Worm (Caenorhabditis elegans): ENCODE measurements around the gene sqv-8.

The sqv-8 gene

ce11 chrII:9604685-9605084, 42.1 kb upstream of the sqv-8 start:
- no peak for TF ChIP-seq ama-1 (optimal IDR thresholded peaks at IDR 0.05)
- TF ChIP-seq ama-1 (GFP tag; optimal IDR thresholded peaks at IDR 0.05) = no peak
- peak; percentile 37 for TF ChIP-seq nhr-80 (tag; optimal IDR thresholded peaks at IDR 0.05)
- no peak for TF ChIP-seq madf-10 (tag; optimal IDR thresholded peaks at IDR 0.05)
- no peak for TF ChIP-seq cebp-2 (GFP tag; IDR thresholded peaks at IDR 0.05)

- no peak for TF ChIP-seq die-1 (tag; optimal IDR thresholded peaks at IDR 0.05)
- TF ChIP-seq unc-62 (GFP tag; optimal IDR thresholded peaks at IDR 0.05) = no peak
- TF ChIP-seq him-1 (tag; optimal IDR thresholded peaks at IDR 0.05) = no peak
- no peak for TF ChIP-seq fkh-3 (tag; optimal IDR thresholded peaks at IDR 0.05)
- no peak for TF ChIP-seq ztf-18 (tag; optimal IDR thresholded peaks at IDR 0.05)
- TF ChIP-seq lsl-1 (GFP tag; optimal IDR thresholded peaks at IDR 0.05) = no peak
- no peak for TF ChIP-seq bed-2 (GFP tag; IDR thresholded peaks at IDR 0.05)
- no peak for TF ChIP-seq ceh-58 (GFP tag; IDR thresholded peaks at IDR 0.05)
- TF ChIP-seq ztf-26 (tag; optimal IDR thresholded peaks at IDR 0.05) = no peak
- no peak for TF ChIP-seq F23B12.7 (tag; optimal IDR thresholded peaks at IDR 0.05; ENCODE audit: insufficient read depth)
- no peak for TF ChIP-seq ztf-3 (GFP tag; optimal IDR thresholded peaks at IDR 0.05)
- no peak for TF ChIP-seq mxl-1 (tag; optimal IDR thresholded peaks at IDR 0.05)
- TF ChIP-seq Y53G8AR.9 (GFP tag; conservative IDR thresholded peaks at IDR 0.05) = no peak
Measured at ce11 chrII:9605336-9605735, 41.4 kb upstream of the sqv-8 start, which contains the start of gene nhr-19. nhr-19 (minus strand) TSS chrII:9605526.

ce11 chrII:9605954-9606353, 40.8 kb upstream of the sqv-8 start:
- TF ChIP-seq let-607 (tag; optimal IDR thresholded peaks at IDR 0.05) = no peak
- 0 out of 2 replicates have a peak, but pooled peaks have one; percentile 30 for TF ChIP-seq K11D2.4 (GFP tag; IDR thresholded peaks at IDR 0.05)

- TF ChIP-seq attf-5 (GFP tag; optimal IDR thresholded peaks at IDR 0.05) = peak; percentile 28
- peak; percentile 59; the same call in 1 of the 2 replicates for TF ChIP-seq cebp-1 (GFP tag; IDR thresholded peaks at IDR 0.05)
- peak; percentile 82 for TF ChIP-seq cebp-1 (tag; optimal IDR thresholded peaks at IDR 0.05)
- peak; percentile 45 for TF ChIP-seq K12H6.12 (tag; optimal IDR thresholded peaks at IDR 0.05)
- TF ChIP-seq mcd-1 (GFP tag; IDR thresholded peaks at IDR 0.05) = no peak
Measured at ce11 chrII:9606485-9607036, 40.2 kb upstream of the sqv-8 start.

- no peak for TF ChIP-seq B0261.1 (tag; optimal IDR thresholded peaks at IDR 0.05)
- peak; percentile 15 for TF ChIP-seq nhr-80 (tag; optimal IDR thresholded peaks at IDR 0.05)
- peak; percentile 19 for TF ChIP-seq pha-4 (tag; optimal IDR thresholded peaks at IDR 0.05)
Measured at ce11 chrII:9607137-9607536, 39.6 kb upstream of the sqv-8 start.

ce11 chrII:9609296-9609695, 37.5 kb upstream of the sqv-8 start, which contains the start of gene pap-2:
pap-2 (minus strand) TSS chrII:9609396.
- TF ChIP-seq B0336.3 (GFP tag; IDR thresholded peaks at IDR 0.05) = no peak
- no peak for TF ChIP-seq ceh-40 (GFP tag; IDR thresholded peaks at IDR 0.05)
- no peak for TF ChIP-seq xnd-1 (tag; optimal IDR thresholded peaks at IDR 0.05)
- TF ChIP-seq hmg-20 (GFP tag; IDR thresholded peaks at IDR 0.05) = no peak
- no peak for TF ChIP-seq bed-2 (GFP tag; IDR thresholded peaks at IDR 0.05)
- TF ChIP-seq ztf-25 (GFP tag; IDR thresholded peaks at IDR 0.05) = no peak
- no peak for TF ChIP-seq pbrm-1 (GFP tag; IDR thresholded peaks at IDR 0.05)
- no peak for TF ChIP-seq F23B12.7 (tag; optimal IDR thresholded peaks at IDR 0.05; ENCODE audit: insufficient read depth)
- no peak for TF ChIP-seq madf-8 (GFP tag; conservative IDR thresholded peaks at IDR 0.05)
- TF ChIP-seq F22D6.2 (tag; optimal IDR thresholded peaks at IDR 0.05) = no peak
- TF ChIP-seq ama-1 (optimal IDR thresholded peaks at IDR 0.05) = no peak
- no peak for TF ChIP-seq ama-1 (GFP tag; optimal IDR thresholded peaks at IDR 0.05)
- TF ChIP-seq F55B11.4 (tag; optimal IDR thresholded peaks at IDR 0.05; ENCODE audit: borderline replicate concordance, insufficient read depth) = no peak
- TF ChIP-seq mcd-1 (GFP tag; IDR thresholded peaks at IDR 0.05) = no peak
- TF ChIP-seq lag-1 (GFP tag; IDR thresholded peaks at IDR 0.05) = no peak
- no peak for TF ChIP-seq nfya-2 (GFP tag; IDR thresholded peaks at IDR 0.05)
- no peak for TF ChIP-seq dox-1 (GFP tag; IDR thresholded peaks at IDR 0.05)
- no peak for TF ChIP-seq F49E8.2 (tag; optimal IDR thresholded peaks at IDR 0.05; ENCODE audit: insufficient read depth)

All from whole organism, young adult.